Worm (Caenorhabditis elegans): Measurements from ENCODE around the gene npr-13.

DNA sequence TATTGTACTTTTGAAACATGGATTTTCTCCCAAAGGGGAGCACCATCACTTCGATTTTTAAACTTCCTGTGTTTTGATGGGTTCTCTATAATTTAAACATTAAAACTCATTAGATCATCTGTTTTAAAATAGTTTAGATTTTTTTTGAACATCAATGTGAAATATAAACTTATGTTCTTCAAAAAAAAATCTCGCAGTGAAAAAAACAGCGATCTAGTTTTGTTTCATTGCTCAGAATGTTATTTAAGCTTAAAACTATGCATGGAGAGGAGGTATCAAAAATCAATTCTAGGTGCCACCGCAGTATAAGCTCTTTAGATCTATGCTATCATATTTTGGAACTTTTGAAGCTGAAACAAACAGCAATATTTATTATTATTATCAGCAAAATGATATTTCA, 9.8 kb upstream of the npr-13 start, which contains the start of gene gcy-14:
- TF ChIP-seq nhr-11 (tag; optimal IDR thresholded peaks at IDR 0.05), result no peak
- no peak for TF ChIP-seq unc-86 (tag; optimal IDR thresholded peaks at IDR 0.05)
- TF ChIP-seq ama-1 (optimal IDR thresholded peaks at IDR 0.05), result no peak
- no peak for TF ChIP-seq ets-4 (tag; optimal IDR thresholded peaks at IDR 0.05)
- no peak for TF ChIP-seq ceh-45 (GFP tag; IDR thresholded peaks at IDR 0.05)
- no peak for TF ChIP-seq syd-9 (tag; optimal IDR thresholded peaks at IDR 0.05)
- TF ChIP-seq tbx-2 (tag; optimal IDR thresholded peaks at IDR 0.05), result no peak

All from whole organism, late embryonic.